Fruit fly (Drosophila melanogaster) whole organism, wandering third instar larva: ENCODE results near the gene CG31103.

Source experiments
- CG32264 ChIP-seq: fragments of 200-800 bp; sonication (Bioruptor generic); optimal IDR thresholded peaks from 2 replicates; lab custom pipeline; 2016; ENCODE audit warnings: missing biosample characterization, missing genetic modification characterization
- CrebA ChIP-seq: fragments of 200-800 bp; sonication (Bioruptor generic); optimal IDR thresholded peaks from 2 replicates; lab custom pipeline; 2016; ENCODE audit warnings: missing biosample characterization, mild to moderate bottlenecking, missing genetic modification characterization, borderline replicate concordance
- Dfd ChIP-seq: fragments of >200 bp; optimal IDR thresholded peaks from 2 replicates; lab custom pipeline; 2017; ENCODE audit warnings: missing biosample characterization, missing genetic modification characterization
- Dif ChIP-seq: fragments of 200-275, 200-300 bp; sonication (Bioruptor generic); optimal IDR thresholded peaks from 2 replicates; lab custom pipeline; 2018; ENCODE audit warnings: missing biosample characterization, missing genetic modification characterization; ENCODE audit not compliant: partially characterized antibody
- Myc ChIP-seq: fragments of >200 bp; optimal IDR thresholded peaks from 2 replicates; lab custom pipeline; 2017
- br ChIP-seq: fragments of 200-800 bp; sonication (Bioruptor generic); optimal IDR thresholded peaks from 2 replicates; lab custom pipeline; 2016; ENCODE audit warnings: missing biosample characterization, missing genetic modification characterization
- lola ChIP-seq: fragments of >200 bp; optimal IDR thresholded peaks from 2 replicates; lab custom pipeline; 2017; ENCODE audit warnings: missing biosample characterization, missing genetic modification characterization
- pan ChIP-seq: fragments of >200 bp; optimal IDR thresholded peaks from 2 replicates; lab custom pipeline; 2017
- psq ChIP-seq: fragments of 200-800 bp; sonication (Bioruptor generic); optimal IDR thresholded peaks from 3 replicates; lab custom pipeline; 2017; ENCODE audit warnings: missing biosample characterization, mild to moderate bottlenecking, missing genetic modification characterization, moderate library complexity
- sv ChIP-seq: fragments of 200-800 bp; sonication (Bioruptor generic); optimal IDR thresholded peaks from 3 replicates; lab custom pipeline; 2016; ENCODE audit warnings: missing biosample characterization, missing genetic modification characterization

- TF ChIP-seq Myc (lab: Kevin White, UChicago) (no peak), lola (GFP tag; lab: Kevin White, UChicago) (no peak), CrebA (GFP tag; lab: Kevin White, UChicago) (no peak), sv (no peak), Dif (GFP tag; lab: Kevin White, UChicago) (no peak), psq (GFP tag; lab: Kevin White, UChicago) (no peak), br (GFP tag; lab: Kevin White, UChicago) (no peak), Dfd (no peak), pan (lab: Kevin White, UChicago) (no peak), CG32264 (GFP tag; lab: Kevin White, UChicago) (no peak)
These were observed 46.1 kb upstream of the CG31103 start for dm6 chr3R:25172976-25173375.
